Fruit fly (Drosophila melanogaster) whole organism, embryonic: ENCODE measurements around the gene BOD1.
A peak's percentile ranks its signal among the peaks of the same experiment; 100 is the strongest.

Experiments
- Abd-B ChIP-seq: fragments of 200-800 bp; sonication (Bioruptor generic); optimal IDR thresholded peaks from 2 replicates; lab custom pipeline; 2018; ENCODE audit warnings: missing biosample characterization, mild to moderate bottlenecking, missing genetic modification characterization, moderate library complexity
- Bteb2 ChIP-seq: fragments of 200-800 bp; sonication (Bioruptor generic); optimal IDR thresholded peaks from 2 replicates; lab custom pipeline; 2016; ENCODE audit warnings: missing biosample characterization, missing genetic modification characterization
- CG10209 ChIP-seq: fragments of 200-800 bp; sonication (Bioruptor generic); optimal IDR thresholded peaks from 3 replicates; lab custom pipeline; 2017; ENCODE audit warnings: missing biosample characterization, mild to moderate bottlenecking, missing genetic modification characterization, missing genetic modification reagents
- CG10654 ChIP-seq: fragments of 200-800 bp; sonication (Bioruptor generic); optimal IDR thresholded peaks from 2 replicates; lab custom pipeline; 2016; ENCODE audit warnings: missing biosample characterization, missing genetic modification characterization
- CG11247 ChIP-seq: fragments of 200-800 bp; sonication (Bioruptor generic); IDR thresholded peaks from 2 replicates; pipeline ENCODE4 v1.3.6; 2022; ENCODE audit warnings: missing biosample characterization, missing genetic modification characterization
- CG12071 ChIP-seq: fragments of 200-800 bp; sonication (Bioruptor generic); optimal IDR thresholded peaks from 3 replicates; lab custom pipeline; 2018; ENCODE audit warnings: missing biosample characterization, mild to moderate bottlenecking, missing genetic modification characterization
- CG13775 ChIP-seq: fragments of 200-800 bp; sonication (Bioruptor generic); optimal IDR thresholded peaks from 3 replicates; lab custom pipeline; 2017; ENCODE audit warnings: missing biosample characterization, mild to moderate bottlenecking, missing genetic modification characterization
- CG14965 ChIP-seq: fragments of 200-800 bp; sonication (Bioruptor generic); optimal IDR thresholded peaks from 2 replicates; lab custom pipeline; 2016; ENCODE audit warnings: missing biosample characterization, missing genetic modification characterization, borderline replicate concordance
- CG17385 ChIP-seq: fragments of 200-800 bp; sonication (Bioruptor generic); optimal IDR thresholded peaks from 3 replicates; lab custom pipeline; 2018; ENCODE audit warnings: missing biosample characterization, mild to moderate bottlenecking, missing genetic modification characterization
- CG17802 ChIP-seq: fragments of 200-800 bp; sonication (Bioruptor generic); optimal IDR thresholded peaks from 2 replicates; lab custom pipeline; 2018; ENCODE audit warnings: missing biosample characterization, mild to moderate bottlenecking, missing genetic modification characterization, moderate library complexity
- CG2129 ChIP-seq: fragments of 200-800 bp; sonication (Bioruptor generic); IDR thresholded peaks from 2 replicates; pipeline ENCODE4 v1.3.6; 2022; ENCODE audit warnings: missing biosample characterization, missing genetic modification characterization; ENCODE audit not compliant: partially characterized antibody
- CG30020 ChIP-seq: fragments of 200-800 bp; optimal IDR thresholded peaks from 2 replicates; lab custom pipeline; 2019; ENCODE audit warnings: missing biosample characterization, mild to moderate bottlenecking, missing genetic modification characterization, moderate library complexity
- CG31388 ChIP-seq: fragments of 200-800 bp; sonication (Bioruptor generic); optimal IDR thresholded peaks from 2 replicates; lab custom pipeline; 2016; ENCODE audit warnings: missing biosample characterization, missing genetic modification characterization
- CG3407 ChIP-seq: fragments of 200-800 bp; sonication (Bioruptor generic); optimal IDR thresholded peaks from 2 replicates; lab custom pipeline; 2018; ENCODE audit warnings: missing biosample characterization, mild to moderate bottlenecking, missing genetic modification characterization
- CG4730 ChIP-seq: fragments of 200-800 bp; sonication (Bioruptor generic); IDR thresholded peaks from 2 replicates; pipeline ENCODE4 v1.3.6; 2022; ENCODE audit warnings: missing biosample characterization, missing genetic modification characterization
- CG5953 ChIP-seq: fragments of 200-800 bp; sonication (Bioruptor generic); IDR thresholded peaks from 2 replicates; pipeline ENCODE4 v1.3.6; 2022; ENCODE audit warnings: missing biosample characterization, missing genetic modification characterization
- CG6272 ChIP-seq: fragments of 200-800 bp; sonication (Bioruptor generic); IDR thresholded peaks from 2 replicates; pipeline ENCODE4 v1.3.6; 2022; ENCODE audit warnings: missing biosample characterization, missing genetic modification characterization
- CG8478 ChIP-seq: fragments of >200 bp; optimal IDR thresholded peaks from 2 replicates; lab custom pipeline; 2018
- CG8765 ChIP-seq: fragments of 200-800 bp; sonication (Bioruptor generic); IDR thresholded peaks from 2 replicates; pipeline ENCODE4 v1.3.6; 2022; ENCODE audit warnings: missing biosample characterization, missing genetic modification characterization
- CG8924 ChIP-seq: fragments of 200-800 bp; optimal IDR thresholded peaks from 3 replicates; lab custom pipeline; 2019; ENCODE audit warnings: missing biosample characterization, mild to moderate bottlenecking, missing genetic modification characterization, moderate library complexity
- CG9727 ChIP-seq: fragments of 200-800 bp; sonication (Bioruptor generic); optimal IDR thresholded peaks from 3 replicates; lab custom pipeline; 2017; ENCODE audit warnings: missing biosample characterization, mild to moderate bottlenecking, missing genetic modification characterization
- CG9817 ChIP-seq: fragments of 200-800 bp; sonication (Bioruptor generic); optimal IDR thresholded peaks from 2 replicates; lab custom pipeline; 2018; ENCODE audit warnings: missing biosample characterization, mild to moderate bottlenecking, missing genetic modification characterization, moderate library complexity
- Camta ChIP-seq: fragments of 200-800 bp; sonication (Bioruptor generic); optimal IDR thresholded peaks from 2 replicates; lab custom pipeline; 2016; ENCODE audit warnings: missing biosample characterization, missing genetic modification characterization
- Dref ChIP-seq: fragments of 200-800 bp; sonication (Bioruptor generic); IDR thresholded peaks from 2 replicates; pipeline ENCODE4 v1.3.6; 2022; ENCODE audit warnings: missing biosample characterization, missing genetic modification characterization
- ERR ChIP-seq: fragments of 200-800 bp; sonication (Bioruptor generic); optimal IDR thresholded peaks from 2 replicates; lab custom pipeline; 2016; ENCODE audit warnings: missing biosample characterization, missing genetic modification characterization
- Gsc ChIP-seq: fragments of 200-800 bp; sonication (Bioruptor generic); IDR thresholded peaks from 2 replicates; pipeline ENCODE4 v1.3.6; 2022; ENCODE audit warnings: missing biosample characterization, missing genetic modification characterization
- HLH4C ChIP-seq: fragments of 200-800 bp; sonication (Bioruptor generic); IDR thresholded peaks from 3 replicates; pipeline ENCODE4 v1.3.6; 2022; ENCODE audit warnings: missing biosample characterization, missing genetic modification characterization; ENCODE audit not compliant: partially characterized antibody
- Hmx ChIP-seq: fragments of 200-800 bp; sonication (Bioruptor generic); optimal IDR thresholded peaks from 2 replicates; lab custom pipeline; 2016; ENCODE audit warnings: missing biosample characterization, missing genetic modification characterization
- Hr51 ChIP-seq, 2 experiments: fragments of 200-800 bp; sonication (Bioruptor generic); optimal IDR thresholded peaks; 2 replicates in 1 of 2; 3 replicates in 1 of 2; lab custom pipeline; 2016 to 2018; ENCODE audit warnings: missing biosample characterization in 2 of 2, missing genetic modification characterization in 2 of 2, mild to moderate bottlenecking in 1 of 2, moderate library complexity in 1 of 2
- MBD-R2 ChIP-seq: fragments of 200-800 bp; sonication (Bioruptor generic); IDR thresholded peaks from 2 replicates; pipeline ENCODE4 v1.3.6; 2022; ENCODE audit warnings: missing biosample characterization, missing genetic modification characterization
- NFAT ChIP-seq: fragments of 200-800 bp; sonication (Bioruptor generic); IDR thresholded peaks from 2 replicates; pipeline ENCODE4 v1.3.6; 2022; ENCODE audit warnings: missing biosample characterization, missing genetic modification characterization
- Nf-YA ChIP-seq: fragments of 200-800 bp; sonication (Bioruptor generic); IDR thresholded peaks from 2 replicates; pipeline ENCODE4 v1.3.6; 2022; ENCODE audit warnings: missing biosample characterization, missing genetic modification characterization
- Nf-YC ChIP-seq: fragments of 200-800 bp; optimal IDR thresholded peaks from 3 replicates; lab custom pipeline; 2019; ENCODE audit warnings: missing biosample characterization, mild to moderate bottlenecking, missing genetic modification characterization, moderate library complexity
- Ptx1 ChIP-seq: fragments of 200-800 bp; sonication (Bioruptor generic); IDR thresholded peaks from 2 replicates; pipeline ENCODE4 v1.3.6; 2022; ENCODE audit warnings: missing biosample characterization, missing genetic modification characterization
- Six4 ChIP-seq: fragments of 200-800 bp; sonication (Bioruptor generic); optimal IDR thresholded peaks from 2 replicates; lab custom pipeline; 2016; ENCODE audit warnings: missing biosample characterization, missing genetic modification characterization
- Usf ChIP-seq: fragments of 200-800 bp; sonication (Bioruptor generic); optimal IDR thresholded peaks from 2 replicates; lab custom pipeline; 2017; ENCODE audit warnings: missing genotype, missing biosample characterization, missing genetic modification characterization
- az2 ChIP-seq: fragments of 200-800 bp; sonication (Bioruptor generic); optimal IDR thresholded peaks from 3 replicates; lab custom pipeline; 2016; ENCODE audit warnings: missing biosample characterization, missing genetic modification characterization
- bcd ChIP-seq: fragments of 200-800 bp; sonication (Bioruptor generic); optimal IDR thresholded peaks from 2 replicates; lab custom pipeline; 2017; ENCODE audit warnings: missing biosample characterization, mild to moderate bottlenecking, missing genetic modification characterization
- bowl ChIP-seq: fragments of 200-800 bp; sonication (Bioruptor generic); IDR thresholded peaks from 2 replicates; pipeline ENCODE4 v1.3.6; 2022; ENCODE audit warnings: missing biosample characterization, missing genetic modification characterization
- caup ChIP-seq: fragments of 200-800 bp; sonication (Bioruptor generic); optimal IDR thresholded peaks from 3 replicates; lab custom pipeline; 2017; ENCODE audit warnings: missing biosample characterization, mild to moderate bottlenecking, missing genetic modification characterization, moderate library complexity; ENCODE audit not compliant: severe bottlenecking
- chm ChIP-seq: fragments of 200-800 bp; sonication (Bioruptor generic); IDR thresholded peaks from 2 replicates; pipeline ENCODE4 v1.3.6; 2022; ENCODE audit warnings: missing biosample characterization, missing genetic modification characterization
- dmrt99B ChIP-seq: fragments of 200-800 bp; sonication (Bioruptor generic); optimal IDR thresholded peaks from 2 replicates; lab custom pipeline; 2018; ENCODE audit warnings: missing biosample characterization, mild to moderate bottlenecking, missing genetic modification characterization, moderate library complexity
- ken ChIP-seq: fragments of 200-800 bp; sonication (Bioruptor generic); IDR thresholded peaks from 3 replicates; pipeline ENCODE4 v1.3.6; 2022; ENCODE audit warnings: missing biosample characterization, missing genetic modification characterization
- mam ChIP-seq: fragments of 200-800 bp; sonication (Bioruptor generic); optimal IDR thresholded peaks from 3 replicates; lab custom pipeline; 2016; ENCODE audit warnings: missing biosample characterization, missing genetic modification characterization
- pros ChIP-seq: fragments of 200-800 bp; sonication (Bioruptor generic); optimal IDR thresholded peaks from 3 replicates; lab custom pipeline; 2019; ENCODE audit warnings: missing biosample characterization, mild to moderate bottlenecking, missing genetic modification characterization, moderate library complexity
- run ChIP-seq: fragments of 200-800 bp; sonication (Bioruptor generic); optimal IDR thresholded peaks from 3 replicates; lab custom pipeline; 2018; ENCODE audit warnings: missing biosample characterization, mild to moderate bottlenecking, missing genetic modification characterization
- schlank ChIP-seq: fragments of 200-800 bp; sonication (Bioruptor generic); optimal IDR thresholded peaks from 2 replicates; lab custom pipeline; 2018; ENCODE audit warnings: missing biosample characterization, mild to moderate bottlenecking, missing genetic modification characterization
- vnd ChIP-seq: fragments of 200-800 bp; sonication (Bioruptor generic); IDR thresholded peaks from 3 replicates; pipeline ENCODE4 v1.3.6; 2022; ENCODE audit warnings: missing biosample characterization, missing genetic modification characterization; ENCODE audit not compliant: partially characterized antibody
- wor ChIP-seq: fragments of 200-800 bp; sonication (Bioruptor generic); IDR thresholded peaks from 2 replicates; pipeline ENCODE4 v1.3.6; 2022; ENCODE audit warnings: missing biosample characterization, missing genetic modification characterization

The BOD1 gene

dm6 chr3R:27937752-27938694 is at the start of gene BOD1, which contains the start of gene NSD (continued):
- peak; percentile 34; the same call in 1 of the 2 replicates for TF ChIP-seq CG5953 (GFP tag; lab: Robert Waterston, UW)
- no peak for TF ChIP-seq Bteb2
- TF ChIP-seq Hmx (GFP tag; lab: Kevin White, UChicago), result no peak
- no peak for TF ChIP-seq CG17802 (tag; lab: Kevin White, UChicago)
- no peak for TF ChIP-seq Hr51 (GFP tag; optimal IDR thresholded peaks at IDR 0.05; lab: Kevin White, UChicago)
- TF ChIP-seq CG9817 (tag; lab: Kevin White, UChicago), result peak; percentile 60
- peak; percentile 90 for TF ChIP-seq HLH4C (GFP tag; lab: Robert Waterston, UW)
- TF ChIP-seq chm (GFP tag; lab: Robert Waterston, UW), result no peak
- peak; percentile 54 for TF ChIP-seq CG8924 (tag; lab: Kevin White, UChicago)
- peak; percentile 25 for TF ChIP-seq schlank (tag; lab: Kevin White, UChicago)
- TF ChIP-seq CG2129 (GFP tag; lab: Robert Waterston, UW), result peak; percentile 81
- TF ChIP-seq vnd, result peak; percentile 94
- peak; percentile 88 for TF ChIP-seq MBD-R2 (GFP tag; lab: Robert Waterston, UW)
- TF ChIP-seq az2 (GFP tag; lab: Kevin White, UChicago), result peak; percentile 57
- TF ChIP-seq CG6272, result peak; percentile 79
- TF ChIP-seq bowl (GFP tag; lab: Robert Waterston, UW), result no peak
- peak; percentile 76 for TF ChIP-seq CG11247 (GFP tag; lab: Robert Waterston, UW)
- peak; percentile 41 for TF ChIP-seq Usf (GFP tag; lab: Kevin White, UChicago)
- TF ChIP-seq CG14965, result no peak
- no peak for TF ChIP-seq CG31388 (GFP tag; lab: Kevin White, UChicago)
- no peak for TF ChIP-seq pros (GFP tag; lab: Kevin White, UChicago)
- no peak for TF ChIP-seq Camta
- no peak for TF ChIP-seq run
- TF ChIP-seq ken, result peak; percentile 82
- peak; percentile 72 for TF ChIP-seq Ptx1 (GFP tag; lab: Robert Waterston, UW)
- no peak for TF ChIP-seq Gsc
- peak; percentile 100 for TF ChIP-seq Dref (GFP tag; lab: Robert Waterston, UW)
- no peak for TF ChIP-seq CG17385
- peak; percentile 71 for TF ChIP-seq CG13775 (GFP tag; lab: Kevin White, UChicago)
- TF ChIP-seq Nf-YA (GFP tag; lab: Robert Waterston, UW), result no peak
- peak; percentile 48 for TF ChIP-seq CG10209 (GFP tag; lab: Kevin White, UChicago)
- peak; percentile 27; the same call in 1 of the 2 replicates for TF ChIP-seq wor (GFP tag; lab: Robert Waterston, UW)
- no peak for TF ChIP-seq ERR
- peak; percentile 48 for TF ChIP-seq CG10654 (GFP tag; lab: Kevin White, UChicago)
- TF ChIP-seq caup (GFP tag; lab: Kevin White, UChicago), result peak; percentile 20
- TF ChIP-seq Nf-YC (tag; lab: Kevin White, UChicago), result peak; percentile 2
- peak; percentile 85 for TF ChIP-seq NFAT
- peak; percentile 61 for TF ChIP-seq Abd-B (GFP tag; lab: Kevin White, UChicago)
- peak; percentile 32 for TF ChIP-seq bcd
- peak; percentile 55 for TF ChIP-seq CG9727 (GFP tag; lab: Kevin White, UChicago)
- no peak for TF ChIP-seq CG8478 (lab: Kevin White, UChicago)
- TF ChIP-seq CG12071 (GFP tag; lab: Kevin White, UChicago), result no peak
- TF ChIP-seq Six4 (GFP tag; lab: Kevin White, UChicago), result peak; percentile 43
- peak; percentile 57 for TF ChIP-seq mam
- peak; percentile 53; the same call in 1 of the 2 replicates for TF ChIP-seq CG8765 (GFP tag; lab: Robert Waterston, UW)
- TF ChIP-seq dmrt99B (tag; lab: Kevin White, UChicago), result no peak
- TF ChIP-seq CG3407, result no peak
- 0 out of 2 replicates have a peak, but pooled peaks have one; percentile 23 for TF ChIP-seq CG4730 (GFP tag; lab: Robert Waterston, UW)
- peak; percentile 27 for TF ChIP-seq CG30020 (tag; lab: Kevin White, UChicago)
